Fruit fly (Drosophila melanogaster) whole organism, adult: ENCODE data around the gene Bmcp.

Experiments used
- CG11617 ChIP-seq: fragments of 200-800 bp; sonication (Bioruptor generic); optimal IDR thresholded peaks from 2 replicates; lab custom pipeline; 2017; ENCODE audit warnings: mild to moderate bottlenecking, missing biosample characterization, missing genetic modification reagents, missing genetic modification characterization
- CG12768 ChIP-seq: fragments of 200-800 bp; sonication (Bioruptor generic); optimal IDR thresholded peaks from 2 replicates; lab custom pipeline; 2017; ENCODE audit warnings: missing biosample characterization, missing genetic modification characterization, mild to moderate bottlenecking, moderate library complexity, missing genetic modification reagents
- CG14711 ChIP-seq: fragments of 200-800 bp; sonication (Bioruptor generic); optimal IDR thresholded peaks from 2 replicates; lab custom pipeline; 2018; ENCODE audit warnings: missing biosample characterization, mild to moderate bottlenecking, missing genetic modification characterization, moderate library complexity
- CG1620 ChIP-seq: fragments of 200-800 bp; sonication (Bioruptor generic); optimal IDR thresholded peaks from 2 replicates; lab custom pipeline; 2016; ENCODE audit warnings: missing biosample characterization, missing genetic modification characterization
- CG33017 ChIP-seq: fragments of 200-800 bp; sonication (Bioruptor generic); optimal IDR thresholded peaks from 2 replicates; lab custom pipeline; 2018; ENCODE audit warnings: missing biosample characterization, mild to moderate bottlenecking, missing genetic modification characterization, moderate library complexity
- CG7101 ChIP-seq: fragments of 200-800 bp; sonication (Bioruptor generic); optimal IDR thresholded peaks from 2 replicates; lab custom pipeline; 2018; ENCODE audit warnings: missing biosample characterization, mild to moderate bottlenecking, missing genetic modification characterization, moderate library complexity
- Clk ChIP-seq: fragments of 200-800 bp; sonication (Bioruptor generic); optimal IDR thresholded peaks from 2 replicates; lab custom pipeline; 2017; ENCODE audit warnings: missing biosample characterization, missing genetic modification characterization
- Hr96 ChIP-seq: fragments of 200-800 bp; sonication (Bioruptor generic); optimal IDR thresholded peaks from 2 replicates; lab custom pipeline; 2016; ENCODE audit warnings: missing biosample characterization, missing genetic modification characterization
- kay ChIP-seq: fragments of 200-800 bp; sonication (Bioruptor generic); peaks from one replicate; lab custom pipeline; 2016; ENCODE audit warnings: missing biosample characterization, missing genetic modification characterization, borderline replicate concordance
- ovo ChIP-seq: fragments of 200-800 bp; sonication (Bioruptor generic); optimal IDR thresholded peaks from 2 replicates; lab custom pipeline; 2016; ENCODE audit warnings: missing biosample characterization, missing genetic modification characterization
- pad ChIP-seq: fragments of 200-800 bp; sonication (Bioruptor generic); optimal IDR thresholded peaks from 3 replicates; lab custom pipeline; 2017; ENCODE audit warnings: missing biosample characterization, missing genetic modification characterization, mild to moderate bottlenecking, moderate library complexity, missing genetic modification reagents
- tj ChIP-seq: fragments of 200-800 bp; sonication (Bioruptor generic); optimal IDR thresholded peaks from 3 replicates; lab custom pipeline; 2017; ENCODE audit warnings: missing biosample characterization, mild to moderate bottlenecking, missing genetic modification characterization, moderate library complexity
- toe ChIP-seq: fragments of 200-800 bp; sonication (Bioruptor generic); optimal IDR thresholded peaks from 2 replicates; lab custom pipeline; 2016; ENCODE audit warnings: missing biosample characterization, missing genetic modification characterization

dm6 chr3L:11685876-11686275, 34.9 kb upstream of the Bmcp start:
- TF ChIP-seq Hr96 (GFP tag; lab: Kevin White, UChicago) (no peak), CG33017 (tag; lab: Kevin White, UChicago) (no peak), pad (GFP tag; lab: Kevin White, UChicago) (no peak), tj (GFP tag; lab: Kevin White, UChicago) (no peak), kay (GFP tag; lab: Kevin White, UChicago) (no peak), CG7101 (tag; lab: Kevin White, UChicago) (no peak), Clk (GFP tag; lab: Kevin White, UChicago) (no peak), toe (GFP tag; lab: Kevin White, UChicago) (no peak), CG1620 (GFP tag; lab: Kevin White, UChicago) (no peak), ovo (GFP tag; lab: Kevin White, UChicago) (no peak), CG11617 (no peak), CG12768 (GFP tag; lab: Kevin White, UChicago) (peak; percentile 16), CG14711 (tag; lab: Kevin White, UChicago) (no peak)
